Worm (Caenorhabditis elegans) whole organism, L2 larva: ENCODE results near the gene glb-29.

Experiments
- alr-1 ChIP-seq: fragments of 150-350 bp; optimal IDR thresholded peaks from 2 replicates; lab custom pipeline; 2014; ENCODE audit warnings: missing biosample characterization, missing genetic modification characterization
- ceh-16 ChIP-seq: fragments of 150-350 bp; optimal IDR thresholded peaks from 2 replicates; lab custom pipeline; 2014; ENCODE audit warnings: missing biosample characterization, missing genetic modification characterization
- elt-3 ChIP-seq: sonication (generic microtip); optimal IDR thresholded peaks from 2 replicates; lab custom pipeline; 2017; ENCODE audit warnings: missing biosample characterization, missing genetic modification characterization
- mdl-1 ChIP-seq, 2 experiments: fragments of 150-350 bp in 1 of 2; sonication (generic microtip) in 1 of 2; optimal IDR thresholded peaks; 2 replicates each; lab custom pipeline; 2017; ENCODE audit warnings: missing biosample characterization in 2 of 2, missing genetic modification characterization in 2 of 2
- nhr-11 ChIP-seq: fragments of 150-350 bp; optimal IDR thresholded peaks from 2 replicates; lab custom pipeline; 2014; ENCODE audit warnings: missing biosample characterization, missing genetic modification characterization
- nhr-12 ChIP-seq: fragments of 150-350 bp; optimal IDR thresholded peaks from 2 replicates; lab custom pipeline; 2014; ENCODE audit warnings: missing biosample characterization, missing genetic modification characterization
- nhr-23 ChIP-seq: fragments of 150-350 bp; optimal IDR thresholded peaks from 2 replicates; lab custom pipeline; 2014; ENCODE audit warnings: missing biosample characterization, missing genetic modification reagents, missing genetic modification characterization
- nhr-25 ChIP-seq: fragments of 150-350 bp; sonication (generic microtip); optimal IDR thresholded peaks from 3 replicates; lab custom pipeline; 2014; ENCODE audit warnings: missing biosample characterization, missing genetic modification characterization
- nhr-77 ChIP-seq: fragments of 150-350 bp; optimal IDR thresholded peaks from 2 replicates; lab custom pipeline; 2014; ENCODE audit warnings: missing biosample characterization, missing genetic modification characterization
- skn-1 ChIP-seq: sonication (generic microtip); optimal IDR thresholded peaks from 2 replicates; lab custom pipeline; 2017; ENCODE audit warnings: missing biosample characterization, missing genetic modification characterization
- snpc-4 ChIP-seq: fragments of 150-350 bp; optimal IDR thresholded peaks from 2 replicates; lab custom pipeline; 2014; ENCODE audit warnings: missing biosample characterization, missing genetic modification characterization
- unc-62 ChIP-seq: fragments of 150-350 bp; optimal IDR thresholded peaks from 2 replicates; lab custom pipeline; 2014; ENCODE audit warnings: missing biosample characterization, missing genetic modification reagents, missing genetic modification characterization

DNA sequence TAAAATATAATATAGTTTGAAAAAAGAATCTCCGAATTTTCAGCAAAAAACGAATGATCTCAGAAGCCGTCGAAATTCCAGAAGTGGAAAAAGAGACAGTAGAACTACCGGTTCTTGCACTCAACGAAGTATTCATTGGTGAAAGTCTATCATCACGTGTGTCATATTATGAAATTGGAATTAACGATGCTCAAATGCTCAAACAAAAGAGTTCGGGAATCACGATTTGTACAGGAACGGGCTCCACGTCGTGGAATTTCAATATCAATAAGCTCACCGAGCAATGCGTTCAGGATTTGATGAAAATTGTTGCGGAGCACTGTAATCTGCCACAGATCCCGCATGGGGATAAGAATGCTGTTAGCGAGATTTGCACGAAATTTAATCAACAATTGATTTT, 49.4 kb downstream of the glb-29 start:
- TF ChIP-seq mdl-1 (tag; optimal IDR thresholded peaks at IDR 0.05; lab: Kevin White, UChicago) (no peak), nhr-25 (tag; lab: Kevin White, UChicago) (no peak), ceh-16 (tag; lab: Kevin White, UChicago) (no peak), elt-3 (tag; lab: Kevin White, UChicago) (no peak), nhr-12 (no peak), unc-62 (no peak), snpc-4 (tag; lab: Kevin White, UChicago) (no peak), skn-1 (no peak), alr-1 (tag; lab: Kevin White, UChicago) (no peak), nhr-23 (no peak), nhr-77 (no peak), nhr-11 (tag; lab: Kevin White, UChicago) (no peak)
